Fruit fly (Drosophila melanogaster) whole organism, embryonic: ENCODE results near the gene Bgb.

Experiments
- CG30431 ChIP-seq: fragments of 200-800 bp; sonication (Bioruptor generic); optimal IDR thresholded peaks from 2 replicates; lab custom pipeline; 2017; ENCODE audit warnings: missing biosample characterization, missing genetic modification characterization
- HmgZ ChIP-seq: fragments of 200-800 bp; sonication (Bioruptor generic); optimal IDR thresholded peaks from 2 replicates; lab custom pipeline; 2018; ENCODE audit warnings: missing biosample characterization, mild to moderate bottlenecking, missing genetic modification characterization
- tll ChIP-seq, 2 experiments: fragments of 200-800 bp in 1 of 2; fragments of >200 bp in 1 of 2; sonication (Bioruptor generic) in 1 of 2; optimal IDR thresholded peaks; 2 replicates each; lab custom pipeline; 2017 to 2019; ENCODE audit warnings: missing biosample characterization in 2 of 2, missing genetic modification characterization in 2 of 2, mild to moderate bottlenecking in 1 of 2, moderate library complexity in 1 of 2

DNA sequence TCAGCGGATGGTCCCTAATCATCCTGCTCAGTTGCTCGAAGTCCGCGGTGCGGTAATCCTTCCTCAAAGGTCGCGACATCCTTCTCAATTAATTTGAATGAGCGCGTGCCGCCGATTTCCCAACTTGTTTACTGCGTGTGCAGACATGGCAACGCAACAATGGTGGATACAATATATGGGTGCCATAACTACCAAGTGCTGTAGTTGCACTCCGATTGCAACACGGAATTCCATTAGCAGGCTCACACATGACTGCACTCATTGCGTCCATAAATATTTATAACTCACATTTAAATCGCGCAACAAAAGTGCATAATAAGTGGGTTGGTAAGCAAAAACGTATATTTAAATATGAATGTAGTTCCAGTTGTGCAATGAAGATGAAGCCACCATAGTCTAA is 33.1 kb downstream of the Bgb start, which contains the start of gene CG13930:
- TF ChIP-seq HmgZ (tag; lab: Kevin White, UChicago) (no peak), CG30431 (no peak), tll (GFP tag; optimal IDR thresholded peaks at IDR 0.05; lab: Kevin White, UChicago) (no peak)
